Fruit fly (Drosophila melanogaster): Measurements from ENCODE around the gene CG3156.

DNA sequence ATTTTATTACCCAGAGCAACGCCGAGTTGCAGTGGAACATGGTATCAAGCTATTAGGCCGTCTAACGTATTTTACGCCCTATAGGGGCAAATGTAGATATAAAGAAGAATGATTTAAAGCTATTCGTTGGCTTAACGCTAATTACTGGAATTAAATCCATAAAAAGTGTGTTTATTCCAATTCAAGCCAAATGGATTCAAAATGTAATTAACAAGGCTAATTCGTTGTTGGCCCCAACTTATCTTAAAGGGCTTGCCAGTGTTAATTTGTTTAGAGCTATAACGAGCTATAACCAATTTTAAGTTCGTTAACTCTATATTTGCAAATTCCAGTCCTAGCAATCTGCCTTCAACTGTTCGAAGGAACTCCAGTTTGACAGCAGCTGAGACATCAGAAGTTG lies 38.7 kb upstream of the CG3156 start:
- TF ChIP-seq Myc (optimal IDR thresholded peaks at IDR 0.05) (no peak), Sin3A (optimal IDR thresholded peaks at IDR 0.05) (no peak), psq (optimal IDR thresholded peaks at IDR 0.05) (no peak), insv (optimal IDR thresholded peaks at IDR 0.05) (no peak)

All from Kc167 (cell line).